Worm (Caenorhabditis elegans): ENCODE measurements around the gene str-18.
A peak's percentile ranks its signal among the peaks of the same experiment; 100 is the strongest.

The str-18 gene

DNA sequence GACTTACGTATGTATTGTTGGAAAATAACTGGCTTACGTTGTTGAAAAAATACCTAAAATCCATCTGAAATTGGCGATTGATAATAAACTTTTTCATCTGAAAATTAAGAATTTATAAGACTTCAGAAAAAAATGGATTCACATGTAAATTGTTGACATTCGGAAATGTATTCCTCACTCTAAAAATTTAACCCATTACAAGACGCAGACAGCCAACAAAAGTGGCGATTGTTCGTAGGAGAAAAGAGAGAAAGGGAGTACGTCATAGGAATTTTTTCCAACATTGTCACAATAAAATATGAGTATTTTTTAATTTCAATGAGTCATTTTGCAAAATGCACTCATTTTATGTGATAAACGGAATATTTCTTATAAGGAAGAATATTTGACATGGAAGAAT, 23.2 kb downstream of the str-18 start, which contains the start of gene Y6E2A.5:
Gene Y6E2A.5 (minus strand): TSS at position 101 of the 400 bp plus-strand sequence.
- TF ChIP-seq ceh-16 (tag; optimal IDR thresholded peaks at IDR 0.05) (no peak), pqm-1 (tag; optimal IDR thresholded peaks at IDR 0.05) (peak; percentile 1)

DNA sequence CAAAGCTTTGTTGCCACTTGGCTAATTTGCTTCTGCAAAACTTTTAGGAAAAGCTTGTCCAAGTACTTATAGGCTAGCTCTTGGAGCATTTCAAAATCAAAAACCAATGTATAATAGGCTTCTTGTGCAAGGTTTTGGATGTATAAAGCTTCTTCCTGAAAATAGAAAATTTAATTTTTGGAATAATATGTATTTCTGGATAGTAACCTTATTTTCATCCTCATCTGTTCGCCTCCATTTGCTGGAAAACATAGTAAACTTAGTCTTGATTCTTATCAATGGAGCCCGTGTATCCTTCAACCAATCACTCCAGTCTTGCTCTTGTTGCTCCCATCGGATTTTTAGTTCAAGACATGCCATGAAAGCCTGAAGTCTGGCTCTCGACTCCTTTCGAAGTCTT, 25.1 kb downstream of the str-18 start, which contains the start of gene Y6E2A.4:
Gene Y6E2A.4 (minus strand): TSS at position 101 of the 400 bp plus-strand sequence.
- TF ChIP-seq lin-15B (tag; optimal IDR thresholded peaks at IDR 0.05) (no peak), unc-62 (GFP tag; optimal IDR thresholded peaks at IDR 0.05) (no peak), nhr-67 (tag; optimal IDR thresholded peaks at IDR 0.05) (no peak)

- no peak for TF ChIP-seq elt-3 (tag; optimal IDR thresholded peaks at IDR 0.05)
- TF ChIP-seq ceh-9 (tag; optimal IDR thresholded peaks at IDR 0.05): no peak
- no peak for TF ChIP-seq ceh-82 (tag; optimal IDR thresholded peaks at IDR 0.05)
- no peak for TF ChIP-seq ama-1 (optimal IDR thresholded peaks at IDR 0.05)
- no peak for TF ChIP-seq pqm-1 (tag; optimal IDR thresholded peaks at IDR 0.05)
- TF ChIP-seq ceh-16 (tag; optimal IDR thresholded peaks at IDR 0.05): no peak
- TF ChIP-seq sea-2 (GFP tag; optimal IDR thresholded peaks at IDR 0.05): no peak
- TF ChIP-seq egl-5 (tag; optimal IDR thresholded peaks at IDR 0.05): no peak
- TF ChIP-seq nhr-77 (tag; optimal IDR thresholded peaks at IDR 0.05): no peak
- TF ChIP-seq nhr-43 (tag; optimal IDR thresholded peaks at IDR 0.05; ENCODE audit: poor library complexity, severe bottlenecking): no peak
- TF ChIP-seq nhr-28 (tag; optimal IDR thresholded peaks at IDR 0.05): no peak
- no peak for TF ChIP-seq mml-1 (tag; optimal IDR thresholded peaks at IDR 0.05)
- no peak for TF ChIP-seq fkh-2 (tag; optimal IDR thresholded peaks at IDR 0.05)
- no peak for TF ChIP-seq R02D3.7 (tag; optimal IDR thresholded peaks at IDR 0.05)
- TF ChIP-seq unc-39 (tag; optimal IDR thresholded peaks at IDR 0.05): no peak
- no peak for TF ChIP-seq nhr-11 (tag; optimal IDR thresholded peaks at IDR 0.05)
- TF ChIP-seq ceh-28 (tag; optimal IDR thresholded peaks at IDR 0.05): no peak
These were observed 26.1 kb downstream of the str-18 start for ce11 chrV:15715636-15716035.

- TF ChIP-seq eor-1 (tag; optimal IDR thresholded peaks at IDR 0.05) (no peak), sea-2 (GFP tag; optimal IDR thresholded peaks at IDR 0.05) (no peak), zag-1 (tag; optimal IDR thresholded peaks at IDR 0.05) (no peak), elt-2 (tag; optimal IDR thresholded peaks at IDR 0.05) (peak; percentile 11), fos-1 (tag; optimal IDR thresholded peaks at IDR 0.05) (no peak), egl-27 (tag; optimal IDR thresholded peaks at IDR 0.05) (no peak), mdl-1 (tag; optimal IDR thresholded peaks at IDR 0.05) (no peak), nhr-28 (tag; optimal IDR thresholded peaks at IDR 0.05) (no peak), unc-62 (GFP tag; optimal IDR thresholded peaks at IDR 0.05) (no peak), pqm-1 (tag; optimal IDR thresholded peaks at IDR 0.05) (peak; percentile 34), elt-1 (tag; optimal IDR thresholded peaks at IDR 0.05) (no peak), ceh-28 (tag; optimal IDR thresholded peaks at IDR 0.05) (no peak), nhr-237 (tag; optimal IDR thresholded peaks at IDR 0.05) (no peak)
These were observed 29.4 kb downstream of the str-18 start for ce11 chrV:15712385-15712784.

DNA sequence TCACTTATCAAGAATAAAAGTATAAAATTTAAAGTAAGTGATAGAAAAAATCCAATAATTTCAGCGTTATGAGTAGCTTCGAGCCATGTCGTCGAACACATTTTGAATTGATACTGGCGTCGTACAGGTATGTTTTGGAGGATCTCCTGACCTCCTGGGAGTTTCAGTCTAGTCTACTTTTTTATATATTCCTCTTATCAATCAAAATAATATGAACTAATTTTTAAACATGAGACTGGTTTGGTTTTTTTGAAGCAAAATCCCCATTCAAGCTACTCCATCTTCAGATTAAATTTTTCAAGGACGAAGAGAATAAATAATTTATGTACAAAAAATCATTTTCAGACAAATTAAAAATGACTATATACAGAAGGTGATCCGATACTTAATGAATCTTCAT, 29.9 kb downstream of the str-18 start, which contains the start of gene str-101:
Gene str-101 (minus strand): TSS at position 101 of the 400 bp plus-strand sequence.
- TF ChIP-seq fos-1 (tag; optimal IDR thresholded peaks at IDR 0.05) (no peak), eor-1 (tag; optimal IDR thresholded peaks at IDR 0.05) (no peak), mdl-1 (tag; optimal IDR thresholded peaks at IDR 0.05) (no peak), ZK546.5 (tag; optimal IDR thresholded peaks at IDR 0.05) (no peak), tbx-2 (tag; optimal IDR thresholded peaks at IDR 0.05) (no peak), ceh-28 (tag; optimal IDR thresholded peaks at IDR 0.05) (no peak), nhr-76 (tag; optimal IDR thresholded peaks at IDR 0.05) (no peak), pha-4 (tag; optimal IDR thresholded peaks at IDR 0.05) (no peak), nhr-25 (tag; optimal IDR thresholded peaks at IDR 0.05) (no peak), nhr-43 (tag; optimal IDR thresholded peaks at IDR 0.05; ENCODE audit: poor library complexity, severe bottlenecking) (no peak), snpc-4 (tag; optimal IDR thresholded peaks at IDR 0.05) (no peak), elt-2 (tag; optimal IDR thresholded peaks at IDR 0.05) (no peak), lin-39 (tag; optimal IDR thresholded peaks at IDR 0.05) (no peak), elt-1 (tag; optimal IDR thresholded peaks at IDR 0.05) (no peak), nhr-12 (tag; optimal IDR thresholded peaks at IDR 0.05) (no peak), unc-39 (tag; optimal IDR thresholded peaks at IDR 0.05) (no peak), egl-27 (tag; optimal IDR thresholded peaks at IDR 0.05) (no peak), pqm-1 (tag; optimal IDR thresholded peaks at IDR 0.05) (no peak), ceh-82 (tag; optimal IDR thresholded peaks at IDR 0.05) (no peak), nhr-28 (tag; optimal IDR thresholded peaks at IDR 0.05) (no peak)

Data from whole organism, L3 larva.